Worm (Caenorhabditis elegans): ENCODE results near the gene R09H10.6.

ce11 chrIV:10561605-10562004, 46.8 kb upstream of the R09H10.6 start, which contains the start of gene him-8:
- TF ChIP-seq elt-3 (tag; optimal IDR thresholded peaks at IDR 0.05) (no peak), unc-62 (GFP tag; optimal IDR thresholded peaks at IDR 0.05) (no peak), R02D3.7 (tag; optimal IDR thresholded peaks at IDR 0.05) (no peak), ceh-82 (tag; optimal IDR thresholded peaks at IDR 0.05) (no peak), nfya-1 (tag; optimal IDR thresholded peaks at IDR 0.05; ENCODE audit: insufficient read depth) (no peak), ama-1 (optimal IDR thresholded peaks at IDR 0.05) (no peak), ZK546.5 (tag; optimal IDR thresholded peaks at IDR 0.05) (no peak), unc-39 (tag; optimal IDR thresholded peaks at IDR 0.05) (no peak), lin-15B (tag; optimal IDR thresholded peaks at IDR 0.05) (no peak), elt-1 (tag; optimal IDR thresholded peaks at IDR 0.05) (no peak)

Measured in whole organism, L3 larva.